Worm (Caenorhabditis elegans) whole organism, young adult: Measurements from ENCODE around the gene rsp-1.

Experiments used
- B0019.2 ChIP-seq: fragments of 200-800 bp; sonication (Bioruptor generic); conservative IDR thresholded peaks from 2 replicates; pipeline ENCODE4 v1.3.6; 2022; ENCODE audit warnings: missing genetic modification reagents, missing genetic modification characterization, missing compliant biosample characterization
- F23B12.7 ChIP-seq: sonication (generic microtip); optimal IDR thresholded peaks from 2 replicates; lab custom pipeline; 2017; ENCODE audit warnings: missing genetic modification characterization, mild to moderate bottlenecking, missing compliant biosample characterization, antibody characterized with exemption, moderate library complexity; ENCODE audit not compliant: insufficient read depth
- F37B4.10 ChIP-seq: fragments of 200-800 bp; sonication (Bioruptor generic); IDR thresholded peaks from 2 replicates; pipeline ENCODE4 v1.3.6; 2022; ENCODE audit warnings: missing genetic modification characterization, missing compliant biosample characterization
- F39B2.1 ChIP-seq: fragments of 200-800 bp; sonication (Bioruptor generic); IDR thresholded peaks from 2 replicates; pipeline ENCODE4 v1.3.6; 2022; ENCODE audit warnings: missing genetic modification reagents, missing genetic modification characterization, missing compliant biosample characterization
- F52B5.7 ChIP-seq: sonication (generic microtip); optimal IDR thresholded peaks from 2 replicates; lab custom pipeline; 2016; ENCODE audit warnings: mild to moderate bottlenecking, missing genetic modification characterization, missing compliant biosample characterization
- F55B11.4 ChIP-seq: sonication (generic microtip); optimal IDR thresholded peaks from 2 replicates; lab custom pipeline; 2016; ENCODE audit warnings: missing compliant biosample characterization, missing genetic modification characterization, borderline replicate concordance; ENCODE audit not compliant: insufficient read depth
- K11D2.4 ChIP-seq: fragments of 200-800 bp; sonication (Bioruptor generic); IDR thresholded peaks from 2 replicates; pipeline ENCODE4 v1.3.6; 2022; ENCODE audit warnings: missing genetic modification reagents, missing genetic modification characterization, missing compliant biosample characterization
- T07F8.4 ChIP-seq: sonication (generic microtip); optimal IDR thresholded peaks from 2 replicates; lab custom pipeline; 2016; ENCODE audit warnings: mild to moderate bottlenecking, missing genetic modification characterization, moderate library complexity, missing compliant biosample characterization
- Y53F4B.3 ChIP-seq: fragments of 200-800 bp; sonication (Bioruptor generic); IDR thresholded peaks from 2 replicates; pipeline ENCODE4 v1.3.6; 2022; ENCODE audit warnings: missing genetic modification reagents, missing genetic modification characterization, missing compliant biosample characterization
- Y53G8AR.9 ChIP-seq: fragments of 200-800 bp; sonication (Bioruptor generic); conservative IDR thresholded peaks from 2 replicates; pipeline ENCODE4 v1.3.6; 2022; ENCODE audit warnings: missing genetic modification reagents, missing genetic modification characterization, missing compliant biosample characterization
- Y56A3A.18 ChIP-seq: fragments of 200-800 bp; sonication (Bioruptor generic); IDR thresholded peaks from 2 replicates; pipeline ENCODE4 v1.3.6; 2022; ENCODE audit warnings: missing genetic modification reagents, missing genetic modification characterization, missing compliant biosample characterization
- akir-1 ChIP-seq: fragments of 200-800 bp; sonication (Bioruptor generic); optimal IDR thresholded peaks from 2 replicates; lab custom pipeline; 2018; ENCODE audit warnings: mild to moderate bottlenecking, missing genetic modification characterization, moderate library complexity, missing compliant biosample characterization
- aptf-2 ChIP-seq: fragments of 200-800 bp; sonication (Bioruptor generic); conservative IDR thresholded peaks from 2 replicates; pipeline ENCODE4 v1.3.6; 2022; ENCODE audit warnings: missing genetic modification reagents, missing genetic modification characterization, missing compliant biosample characterization
- atf-7 ChIP-seq: sonication (generic microtip); optimal IDR thresholded peaks from 2 replicates; lab custom pipeline; 2017; ENCODE audit warnings: mild to moderate bottlenecking, missing genetic modification characterization, missing compliant biosample characterization
- athp-1 ChIP-seq: sonication (generic microtip); optimal IDR thresholded peaks from 2 replicates; lab custom pipeline; 2017; ENCODE audit warnings: mild to moderate bottlenecking, missing genetic modification characterization, missing compliant biosample characterization
- attf-5 ChIP-seq: fragments of 200-800 bp; sonication (Bioruptor generic); optimal IDR thresholded peaks from 2 replicates; lab custom pipeline; 2018; ENCODE audit warnings: mild to moderate bottlenecking, missing genetic modification characterization, missing compliant biosample characterization
- bed-1 ChIP-seq: fragments of 200-800 bp; sonication (Bioruptor generic); IDR thresholded peaks from 2 replicates; pipeline ENCODE4 v1.3.6; 2022; ENCODE audit warnings: missing genetic modification reagents, missing genetic modification characterization, missing compliant biosample characterization
- bed-2 ChIP-seq: fragments of 200-800 bp; sonication (Bioruptor generic); IDR thresholded peaks from 2 replicates; pipeline ENCODE4 v1.3.6; 2022; ENCODE audit warnings: missing genetic modification reagents, missing genetic modification characterization, missing compliant biosample characterization
- ccch-3 ChIP-seq: fragments of 200-800 bp; sonication (Bioruptor generic); optimal IDR thresholded peaks from 2 replicates; lab custom pipeline; 2018; ENCODE audit warnings: mild to moderate bottlenecking, missing genetic modification characterization, missing compliant biosample characterization
- ceh-58 ChIP-seq: fragments of 200-800 bp; sonication (Bioruptor generic); IDR thresholded peaks from 2 replicates; pipeline ENCODE4 v1.3.6; 2022; ENCODE audit warnings: missing genetic modification characterization, missing compliant biosample characterization
- ceh-91 ChIP-seq: fragments of 200-800 bp; sonication (Bioruptor generic); IDR thresholded peaks from 2 replicates; pipeline ENCODE4 v1.3.6; 2022; ENCODE audit warnings: missing genetic modification reagents, missing genetic modification characterization, missing compliant biosample characterization
- dox-1 ChIP-seq: fragments of 200-800 bp; sonication (Bioruptor generic); IDR thresholded peaks from 2 replicates; pipeline ENCODE4 v1.3.6; 2022; ENCODE audit warnings: missing genetic modification reagents, missing genetic modification characterization, missing compliant biosample characterization
- dpff-1 ChIP-seq: sonication (generic microtip); optimal IDR thresholded peaks from 2 replicates; lab custom pipeline; 2017; ENCODE audit warnings: mild to moderate bottlenecking, missing genetic modification characterization, missing compliant biosample characterization
- ekl-4 ChIP-seq: fragments of 200-800 bp; sonication (Bioruptor generic); IDR thresholded peaks from 2 replicates; pipeline ENCODE4 v1.3.6; 2022; ENCODE audit warnings: missing genetic modification reagents, missing genetic modification characterization, missing compliant biosample characterization
- ets-4 ChIP-seq: fragments of 200-800 bp; sonication (Bioruptor generic); optimal IDR thresholded peaks from 2 replicates; lab custom pipeline; 2018; ENCODE audit warnings: mild to moderate bottlenecking, missing genetic modification characterization, missing compliant biosample characterization
- fkh-3 ChIP-seq: sonication (generic microtip); optimal IDR thresholded peaks from 2 replicates; lab custom pipeline; 2016; ENCODE audit warnings: mild to moderate bottlenecking, missing genetic modification characterization, missing compliant biosample characterization
- gei-17 ChIP-seq: fragments of 200-800 bp; sonication (Bioruptor generic); optimal IDR thresholded peaks from 2 replicates; lab custom pipeline; 2018; ENCODE audit warnings: mild to moderate bottlenecking, missing genetic modification characterization, missing compliant biosample characterization
- hlh-12 ChIP-seq: sonication (generic microtip); optimal IDR thresholded peaks from 2 replicates; lab custom pipeline; 2016; ENCODE audit warnings: missing genetic modification characterization, missing compliant biosample characterization
- hlh-26 ChIP-seq: fragments of 200-800 bp; sonication (Bioruptor generic); conservative IDR thresholded peaks from 2 replicates; pipeline ENCODE4 v1.3.6; 2022; ENCODE audit warnings: missing genetic modification reagents, missing genetic modification characterization, missing compliant biosample characterization
- lag-1 ChIP-seq: fragments of 200-800 bp; sonication (Bioruptor generic); IDR thresholded peaks from 2 replicates; pipeline ENCODE4 v1.3.6; 2022; ENCODE audit warnings: missing genetic modification reagents, missing genetic modification characterization, missing compliant biosample characterization
- let-526 ChIP-seq: fragments of 200-800 bp; sonication (Bioruptor generic); IDR thresholded peaks from 2 replicates; pipeline ENCODE4 v1.3.6; 2022; ENCODE audit warnings: missing genetic modification reagents, missing genetic modification characterization, missing compliant biosample characterization
- lin-35 ChIP-seq, 3 experiments: fragments of 150-350 bp in 2 of 3; sonication (generic microtip) in 1 of 3; optimal IDR thresholded peaks; 2 replicates each; lab custom pipeline; 2014 to 2018; ENCODE audit warnings: missing biosample characterization in 3 of 3, missing genetic modification characterization in 3 of 3, missing genetic modification reagents in 3 of 3
- lin-54 ChIP-seq: fragments of 200-800 bp; sonication (Bioruptor generic); optimal IDR thresholded peaks from 2 replicates; lab custom pipeline; 2018; ENCODE audit warnings: mild to moderate bottlenecking, missing genetic modification characterization, missing compliant biosample characterization
- lsy-27 ChIP-seq: sonication (generic microtip); optimal IDR thresholded peaks from 2 replicates; lab custom pipeline; 2017; ENCODE audit warnings: missing genetic modification characterization, mild to moderate bottlenecking, missing compliant biosample characterization, antibody characterized with exemption, missing genotype, borderline replicate concordance; ENCODE audit not compliant: insufficient read depth
- madf-10 ChIP-seq: sonication (generic microtip); optimal IDR thresholded peaks from 2 replicates; lab custom pipeline; 2016; ENCODE audit warnings: mild to moderate bottlenecking, missing genetic modification characterization, missing compliant biosample characterization
- madf-3 ChIP-seq: fragments of 200-800 bp; sonication (Bioruptor generic); IDR thresholded peaks from 2 replicates; pipeline ENCODE4 v1.3.6; 2022; ENCODE audit warnings: missing genetic modification reagents, missing genetic modification characterization, missing compliant biosample characterization
- madf-8 ChIP-seq: fragments of 200-800 bp; sonication (Bioruptor generic); conservative IDR thresholded peaks from 2 replicates; pipeline ENCODE4 v1.3.6; 2022; ENCODE audit warnings: missing genetic modification reagents, missing genetic modification characterization, missing compliant biosample characterization
- nfyb-1 ChIP-seq: fragments of 200-800 bp; sonication (Bioruptor generic); IDR thresholded peaks from 2 replicates; pipeline ENCODE4 v1.3.6; 2022; ENCODE audit warnings: missing genetic modification reagents, missing genetic modification characterization, missing compliant biosample characterization
- nhr-27 ChIP-seq: fragments of 200-800 bp; sonication (Bioruptor generic); optimal IDR thresholded peaks from 2 replicates; lab custom pipeline; 2018; ENCODE audit warnings: mild to moderate bottlenecking, missing genetic modification characterization, moderate library complexity, missing compliant biosample characterization
- nhr-90 ChIP-seq: sonication (generic microtip); optimal IDR thresholded peaks from 2 replicates; lab custom pipeline; 2016; ENCODE audit warnings: missing genotype, mild to moderate bottlenecking, missing genetic modification characterization, missing compliant biosample characterization
- snpc-1.1 ChIP-seq: sonication (generic microtip); optimal IDR thresholded peaks from 2 replicates; lab custom pipeline; 2017; ENCODE audit warnings: missing genetic modification characterization, mild to moderate bottlenecking, missing compliant biosample characterization, antibody characterized with exemption, moderate library complexity, missing genotype, missing genetic modification reagents; ENCODE audit not compliant: insufficient read depth
- tbp1 ChIP-seq: fragments of 200-800 bp; sonication (Bioruptor generic); optimal IDR thresholded peaks from 2 replicates; lab custom pipeline; 2018; ENCODE audit warnings: mild to moderate bottlenecking, missing genetic modification characterization, missing compliant biosample characterization
- tlf-1 ChIP-seq: fragments of 200-800 bp; sonication (Bioruptor generic); optimal IDR thresholded peaks from 2 replicates; lab custom pipeline; 2018; ENCODE audit warnings: mild to moderate bottlenecking, missing genetic modification characterization, missing compliant biosample characterization
- zim-3 ChIP-seq: sonication (generic microtip); optimal IDR thresholded peaks from 2 replicates; lab custom pipeline; 2017; ENCODE audit warnings: mild to moderate bottlenecking, missing genetic modification characterization, moderate library complexity, missing compliant biosample characterization
- ztf-18 ChIP-seq: sonication (generic microtip); optimal IDR thresholded peaks from 2 replicates; lab custom pipeline; 2016; ENCODE audit warnings: missing genotype, mild to moderate bottlenecking, missing genetic modification characterization, missing compliant biosample characterization
- ztf-3 ChIP-seq: fragments of 200-800 bp; sonication (Bioruptor generic); optimal IDR thresholded peaks from 2 replicates; lab custom pipeline; 2018; ENCODE audit warnings: mild to moderate bottlenecking, missing genetic modification characterization, missing compliant biosample characterization

rsp-1 gene

ce11 chrII:11472542-11472941 lies 19.4 kb downstream of the rsp-1 start (continued):
- TF ChIP-seq dox-1 (0 out of 2 replicates have a peak, but pooled peaks have one; percentile 40), ztf-18 (peak; percentile 47)
- TF ChIP-seq, all 124 proteins: peak for 11

ce11 chrII:11473525-11474181 lies 20.5 kb downstream of the rsp-1 start, which contains the start of the genes metl-1 and W02B12.11:
metl-1 (minus strand) TSS chrII:11473575.
W02B12.11 (plus strand) TSS chrII:11473861.
- no peak for TF ChIP-seq bed-2
- TF ChIP-seq bed-1 = no peak
- TF ChIP-seq Y53F4B.3 (GFP tag; lab: Robert Waterston, UW) = no peak
- peak; percentile 72; the same call in 1 of the 2 replicates for TF ChIP-seq Y56A3A.18
- peak; percentile 92 for TF ChIP-seq madf-3 (GFP tag; lab: Robert Waterston, UW)
- TF ChIP-seq madf-10 (tag; lab: Kevin White, UChicago) = peak; percentile 50
- TF ChIP-seq ztf-3 (GFP tag; lab: Kevin White, UChicago) = no peak
- no peak for TF ChIP-seq ets-4 (GFP tag; lab: Kevin White, UChicago)
- TF ChIP-seq ceh-58 (GFP tag; lab: Robert Waterston, UW) = no peak
- no peak for TF ChIP-seq nhr-27 (tag; lab: Kevin White, UChicago)
- TF ChIP-seq B0019.2 (GFP tag; lab: Robert Waterston, UW) = no peak; the same call in 1 of the 2 replicates
- peak; percentile 87 for TF ChIP-seq nfyb-1 (GFP tag; lab: Robert Waterston, UW)
- peak; percentile 83 for TF ChIP-seq K11D2.4 (GFP tag; lab: Robert Waterston, UW)
- TF ChIP-seq F37B4.10 = no peak
- TF ChIP-seq gei-17 (GFP tag; lab: Kevin White, UChicago) = peak; percentile 64
- TF ChIP-seq attf-5 = peak; percentile 78
- no peak for TF ChIP-seq zim-3
- TF ChIP-seq dpff-1 = no peak
- no peak for TF ChIP-seq athp-1 (tag; lab: Kevin White, UChicago)
- no peak for TF ChIP-seq hlh-26
- no peak for TF ChIP-seq let-526 (GFP tag; lab: Robert Waterston, UW)
- TF ChIP-seq fkh-3 (tag; lab: Kevin White, UChicago) = no peak
- peak; percentile 87 for TF ChIP-seq lin-54 (GFP tag; lab: Kevin White, UChicago)
- TF ChIP-seq F55B11.4 (tag; lab: Kevin White, UChicago) = no peak
- no peak for TF ChIP-seq aptf-2
- TF ChIP-seq tlf-1 (GFP tag; lab: Kevin White, UChicago) = peak; percentile 74
- no peak for TF ChIP-seq lsy-27 (tag; lab: Kevin White, UChicago)
- TF ChIP-seq F52B5.7 (tag; lab: Kevin White, UChicago) = no peak
- TF ChIP-seq ceh-91 (GFP tag; lab: Robert Waterston, UW) = peak; percentile 35; the same call in 1 of the 2 replicates
- peak in 2 of 3 experiments; percentile 53 to 82 for TF ChIP-seq lin-35 (GFP tag; optimal IDR thresholded peaks at IDR 0.05; lab: Kevin White, UChicago)
- TF ChIP-seq ccch-3 (GFP tag; lab: Kevin White, UChicago) = no peak
- no peak for TF ChIP-seq akir-1 (GFP tag; lab: Kevin White, UChicago)
- TF ChIP-seq lag-1 = no peak
- no peak for TF ChIP-seq nhr-90 (tag; lab: Kevin White, UChicago)
- TF ChIP-seq F23B12.7 (tag; lab: Kevin White, UChicago) = peak; percentile 25
- TF ChIP-seq ekl-4 (GFP tag; lab: Robert Waterston, UW) = peak; percentile 92
- peak; percentile 53 for TF ChIP-seq atf-7 (tag; lab: Kevin White, UChicago)
- TF ChIP-seq dox-1 = peak; percentile 89
- no peak for TF ChIP-seq hlh-12 (tag; lab: Kevin White, UChicago)
- peak; percentile 39 for TF ChIP-seq snpc-1.1 (tag; lab: Kevin White, UChicago)
- TF ChIP-seq madf-8 = peak; percentile 67
- TF ChIP-seq F39B2.1 = no peak
- peak; percentile 68 for TF ChIP-seq tbp1 (GFP tag; lab: Kevin White, UChicago)
- TF ChIP-seq Y53G8AR.9 (GFP tag; lab: Robert Waterston, UW) = peak; percentile 93
- no peak for TF ChIP-seq T07F8.4 (tag; lab: Kevin White, UChicago)
